Worm (Caenorhabditis elegans) whole organism, L2 larva: ENCODE measurements around the gene gsp-2.

Experiments
- C34F6.9 ChIP-seq: fragments of 150-350 bp; optimal IDR thresholded peaks from 2 replicates; lab custom pipeline; 2014; ENCODE audit warnings: missing biosample characterization, missing genetic modification characterization
- F13H6.1 ChIP-seq: sonication (generic microtip); optimal IDR thresholded peaks from 2 replicates; lab custom pipeline; 2016; ENCODE audit warnings: missing genetic modification characterization, missing compliant biosample characterization
- R02D3.7 ChIP-seq: fragments of 150-350 bp; optimal IDR thresholded peaks from 2 replicates; lab custom pipeline; 2014; ENCODE audit warnings: missing biosample characterization, missing genetic modification characterization
- Y55F3AM.14 ChIP-seq: fragments of 200-800 bp; sonication (Bioruptor generic); optimal IDR thresholded peaks from 2 replicates; lab custom pipeline; 2018; ENCODE audit warnings: mild to moderate bottlenecking, missing genetic modification characterization, missing compliant biosample characterization
- ZK546.5 ChIP-seq: sonication (generic microtip); optimal IDR thresholded peaks from 2 replicates; lab custom pipeline; 2017; ENCODE audit warnings: missing biosample characterization, missing genetic modification characterization
- alr-1 ChIP-seq: fragments of 150-350 bp; optimal IDR thresholded peaks from 2 replicates; lab custom pipeline; 2014; ENCODE audit warnings: missing biosample characterization, missing genetic modification characterization
- aly-2 ChIP-seq: fragments of 150-350 bp; optimal IDR thresholded peaks from 2 replicates; lab custom pipeline; 2014; ENCODE audit warnings: missing biosample characterization, missing genetic modification characterization
- ama-1 ChIP-seq: fragments of 150-350 bp; optimal IDR thresholded peaks from 2 replicates; lab custom pipeline; 2018; ENCODE audit warnings: inconsistent platforms
- blmp-1 ChIP-seq: sonication (generic microtip); optimal IDR thresholded peaks from 2 replicates; lab custom pipeline; 2017; ENCODE audit warnings: missing genetic modification characterization, mild to moderate bottlenecking, missing compliant biosample characterization, antibody characterized with exemption, moderate library complexity; ENCODE audit not compliant: insufficient read depth
- ceh-16 ChIP-seq: fragments of 150-350 bp; optimal IDR thresholded peaks from 2 replicates; lab custom pipeline; 2014; ENCODE audit warnings: missing biosample characterization, missing genetic modification characterization
- ceh-82 ChIP-seq: fragments of 150-350 bp; optimal IDR thresholded peaks from 2 replicates; lab custom pipeline; 2014; ENCODE audit warnings: missing biosample characterization, missing genetic modification characterization
- crh-2 ChIP-seq: sonication (generic microtip); optimal IDR thresholded peaks from 2 replicates; lab custom pipeline; 2017; ENCODE audit warnings: missing biosample characterization, missing genetic modification characterization
- dmd-4 ChIP-seq: sonication (generic microtip); optimal IDR thresholded peaks from 2 replicates; lab custom pipeline; 2017; ENCODE audit warnings: missing biosample characterization, missing genetic modification characterization
- egl-27 ChIP-seq: sonication (generic microtip); optimal IDR thresholded peaks from 3 replicates; lab custom pipeline; 2017; ENCODE audit warnings: missing biosample characterization, missing genetic modification reagents, missing genetic modification characterization
- elt-1 ChIP-seq: fragments of 150-350 bp; optimal IDR thresholded peaks from 2 replicates; lab custom pipeline; 2014; ENCODE audit warnings: missing biosample characterization, missing genetic modification characterization
- elt-3 ChIP-seq: sonication (generic microtip); optimal IDR thresholded peaks from 2 replicates; lab custom pipeline; 2017; ENCODE audit warnings: missing biosample characterization, missing genetic modification characterization
- fos-1 ChIP-seq: fragments of 150-350 bp; optimal IDR thresholded peaks from 2 replicates; lab custom pipeline; 2014; ENCODE audit warnings: missing biosample characterization, missing genetic modification characterization
- gmeb-1 ChIP-seq: fragments of 150-350 bp; optimal IDR thresholded peaks from 2 replicates; lab custom pipeline; 2014; ENCODE audit warnings: missing biosample characterization, missing genetic modification characterization
- lin-11 ChIP-seq: fragments of 150-350 bp; sonication (generic microtip); optimal IDR thresholded peaks from 2 replicates; lab custom pipeline; 2014; ENCODE audit warnings: missing biosample characterization, missing genetic modification characterization, inconsistent platforms, mixed read lengths
- lin-13 ChIP-seq: fragments of 150-350 bp; optimal IDR thresholded peaks from 2 replicates; lab custom pipeline; 2014; ENCODE audit warnings: missing biosample characterization, missing genetic modification reagents, missing genetic modification characterization
- lin-39 ChIP-seq: fragments of 150-350 bp; optimal IDR thresholded peaks from 2 replicates; lab custom pipeline; 2014; ENCODE audit warnings: missing biosample characterization, missing genetic modification reagents, missing genetic modification characterization
- lsy-2 ChIP-seq, 2 experiments: fragments of 150-350 bp in 1 of 2; sonication (generic microtip) in 1 of 2; optimal IDR thresholded peaks; 2 replicates each; lab custom pipeline; 2014 to 2017; ENCODE audit warnings: missing biosample characterization in 2 of 2, missing genetic modification characterization in 2 of 2
- mab-5 ChIP-seq: fragments of 150-350 bp; optimal IDR thresholded peaks from 2 replicates; lab custom pipeline; 2014; ENCODE audit warnings: missing biosample characterization, missing genetic modification characterization
- mbf-1 ChIP-seq: sonication (generic microtip); optimal IDR thresholded peaks from 2 replicates; lab custom pipeline; 2017; ENCODE audit warnings: missing biosample characterization, missing genetic modification characterization
- mdl-1 ChIP-seq, 2 experiments: fragments of 150-350 bp in 1 of 2; sonication (generic microtip) in 1 of 2; optimal IDR thresholded peaks; 2 replicates each; lab custom pipeline; 2017; ENCODE audit warnings: missing biosample characterization in 2 of 2, missing genetic modification characterization in 2 of 2
- nhr-10 ChIP-seq: sonication (generic microtip); optimal IDR thresholded peaks from 2 replicates; lab custom pipeline; 2017; ENCODE audit warnings: missing biosample characterization, missing genetic modification characterization
- nhr-11 ChIP-seq: fragments of 150-350 bp; optimal IDR thresholded peaks from 2 replicates; lab custom pipeline; 2014; ENCODE audit warnings: missing biosample characterization, missing genetic modification characterization
- nhr-12 ChIP-seq: fragments of 150-350 bp; optimal IDR thresholded peaks from 2 replicates; lab custom pipeline; 2014; ENCODE audit warnings: missing biosample characterization, missing genetic modification characterization
- nhr-129 ChIP-seq: fragments of 150-350 bp; optimal IDR thresholded peaks from 2 replicates; lab custom pipeline; 2014; ENCODE audit warnings: missing biosample characterization, missing genetic modification characterization
- nhr-21 ChIP-seq: fragments of 150-350 bp; optimal IDR thresholded peaks from 2 replicates; lab custom pipeline; 2014; ENCODE audit warnings: missing biosample characterization, missing genetic modification characterization
- nhr-23 ChIP-seq: fragments of 150-350 bp; optimal IDR thresholded peaks from 2 replicates; lab custom pipeline; 2014; ENCODE audit warnings: missing biosample characterization, missing genetic modification reagents, missing genetic modification characterization
- nhr-237 ChIP-seq: fragments of 150-350 bp; optimal IDR thresholded peaks from 2 replicates; lab custom pipeline; 2014; ENCODE audit warnings: missing biosample characterization, missing genetic modification characterization
- nhr-25 ChIP-seq: fragments of 150-350 bp; sonication (generic microtip); optimal IDR thresholded peaks from 3 replicates; lab custom pipeline; 2014; ENCODE audit warnings: missing biosample characterization, missing genetic modification characterization
- nhr-6 ChIP-seq: fragments of 150-350 bp; optimal IDR thresholded peaks from 2 replicates; lab custom pipeline; 2014; ENCODE audit warnings: missing biosample characterization, missing genetic modification characterization
- peb-1 ChIP-seq: fragments of 150-350 bp; optimal IDR thresholded peaks from 2 replicates; lab custom pipeline; 2014; ENCODE audit warnings: missing biosample characterization, missing genetic modification characterization
- sem-4 ChIP-seq: fragments of 150-350 bp; optimal IDR thresholded peaks from 2 replicates; lab custom pipeline; 2014; ENCODE audit warnings: missing biosample characterization, missing genetic modification reagents, missing genetic modification characterization
- skn-1 ChIP-seq: sonication (generic microtip); optimal IDR thresholded peaks from 2 replicates; lab custom pipeline; 2017; ENCODE audit warnings: missing biosample characterization, missing genetic modification characterization
- sma-3 ChIP-seq: sonication (generic microtip); optimal IDR thresholded peaks from 2 replicates; lab custom pipeline; 2016; ENCODE audit warnings: missing genetic modification reagents, missing genetic modification characterization, missing compliant biosample characterization
- sma-9 ChIP-seq, 2 experiments: fragments of 150-350 bp in 1 of 2; sonication (generic microtip) in 1 of 2; optimal IDR thresholded peaks; 2 replicates each; lab custom pipeline; 2014 to 2016; ENCODE audit warnings: missing genetic modification characterization in 2 of 2, mild to moderate bottlenecking in 1 of 2, missing biosample characterization in 1 of 2, missing compliant biosample characterization in 1 of 2, missing genetic modification reagents in 1 of 2, moderate library complexity in 1 of 2
- snpc-4 ChIP-seq: fragments of 150-350 bp; optimal IDR thresholded peaks from 2 replicates; lab custom pipeline; 2014; ENCODE audit warnings: missing biosample characterization, missing genetic modification characterization
- unc-39 ChIP-seq: fragments of 150-350 bp; optimal IDR thresholded peaks from 2 replicates; lab custom pipeline; 2014; ENCODE audit warnings: missing biosample characterization, missing genetic modification characterization
- unc-55 ChIP-seq: fragments of 150-350 bp; sonication (generic microtip); optimal IDR thresholded peaks from 3 replicates; lab custom pipeline; 2014; ENCODE audit warnings: missing biosample characterization, missing genetic modification reagents, missing genetic modification characterization
- unc-62 ChIP-seq: fragments of 150-350 bp; optimal IDR thresholded peaks from 2 replicates; lab custom pipeline; 2014; ENCODE audit warnings: missing biosample characterization, missing genetic modification reagents, missing genetic modification characterization
- zag-1 ChIP-seq: fragments of 150-350 bp; optimal IDR thresholded peaks from 2 replicates; lab custom pipeline; 2014; ENCODE audit warnings: missing biosample characterization, missing genetic modification characterization
- ztf-1 ChIP-seq: fragments of 200-800 bp; sonication (Bioruptor generic); conservative IDR thresholded peaks from 2 replicates; pipeline ENCODE4 v1.3.6; 2022; ENCODE audit warnings: missing genetic modification characterization, missing compliant biosample characterization
- ztf-11 ChIP-seq: sonication (generic microtip); optimal IDR thresholded peaks from 2 replicates; lab custom pipeline; 2017; ENCODE audit warnings: missing biosample characterization, missing genetic modification characterization
- ztf-4 ChIP-seq: fragments of 150-350 bp; optimal IDR thresholded peaks from 2 replicates; lab custom pipeline; 2014; ENCODE audit warnings: missing biosample characterization, missing genetic modification characterization

gsp-2 gene

DNA sequence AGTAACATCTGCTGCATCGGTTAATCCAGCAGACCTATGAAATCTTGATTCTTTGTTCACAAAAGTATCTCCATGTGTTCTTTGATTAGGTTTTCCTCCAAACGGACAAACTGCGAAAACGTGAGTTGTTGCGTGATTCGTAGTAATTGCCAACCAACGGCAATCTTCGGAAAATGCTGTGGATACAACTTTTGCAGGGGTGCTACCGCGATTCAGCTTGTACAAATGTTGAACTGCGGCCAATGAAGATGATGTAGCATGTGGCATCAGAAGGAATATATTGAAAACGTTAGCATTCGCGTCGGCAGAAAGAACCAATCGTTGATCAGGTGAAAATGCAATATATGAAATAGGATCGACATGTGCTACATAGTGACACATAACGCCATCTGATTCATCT, 4.7 kb upstream of the gsp-2 start:
- TF ChIP-seq gmeb-1 (tag; lab: Kevin White, UChicago): no peak
- no peak for TF ChIP-seq ama-1 (lab: Kevin White, UChicago)
- no peak for TF ChIP-seq crh-2
- TF ChIP-seq elt-3 (tag; lab: Kevin White, UChicago): no peak
- no peak for TF ChIP-seq sma-9 (GFP tag; optimal IDR thresholded peaks at IDR 0.05; lab: Kevin White, UChicago)
- no peak for TF ChIP-seq sma-9 (tag; optimal IDR thresholded peaks at IDR 0.05; lab: Kevin White, UChicago)
- no peak for TF ChIP-seq zag-1 (tag; lab: Kevin White, UChicago)
- no peak for TF ChIP-seq dmd-4 (tag; lab: Kevin White, UChicago)
- no peak for TF ChIP-seq ZK546.5 (tag; lab: Kevin White, UChicago)

DNA sequence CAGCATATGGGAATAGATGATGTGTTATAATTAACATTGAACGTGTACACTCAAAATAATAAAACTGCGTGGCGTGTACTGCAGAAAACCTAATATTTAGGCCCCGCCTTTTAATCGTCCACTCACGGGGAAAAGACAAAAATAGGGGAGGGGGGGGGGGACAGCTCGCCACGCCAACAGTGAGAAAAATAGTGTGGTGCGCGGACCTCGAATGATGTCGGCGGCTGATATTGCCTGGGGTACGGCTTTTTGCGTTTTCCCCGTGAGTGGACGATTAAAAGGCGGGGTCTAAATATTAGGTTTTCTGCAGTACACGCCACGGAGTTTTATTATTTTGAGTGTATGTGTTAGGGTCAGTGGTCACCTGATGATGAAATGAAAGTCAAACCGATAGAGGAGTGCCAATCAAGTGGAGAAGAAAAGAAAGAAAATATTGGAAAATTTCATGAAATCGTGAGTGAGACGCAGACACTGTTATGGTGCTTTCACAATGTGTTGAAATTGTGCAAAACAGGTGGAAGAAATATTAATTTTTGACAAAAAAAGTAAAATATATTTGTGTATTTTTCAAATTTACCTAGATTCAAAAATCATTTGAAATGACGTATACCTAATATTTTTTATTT, 2.4 kb upstream of the gsp-2 start:
- TF ChIP-seq nhr-129 (tag; lab: Kevin White, UChicago) (peak; percentile 57), crh-2 (peak; percentile 11), lsy-2 (tag; optimal IDR thresholded peaks at IDR 0.05; lab: Kevin White, UChicago) (peak in 1 of 2 experiments; percentile 12)

DNA sequence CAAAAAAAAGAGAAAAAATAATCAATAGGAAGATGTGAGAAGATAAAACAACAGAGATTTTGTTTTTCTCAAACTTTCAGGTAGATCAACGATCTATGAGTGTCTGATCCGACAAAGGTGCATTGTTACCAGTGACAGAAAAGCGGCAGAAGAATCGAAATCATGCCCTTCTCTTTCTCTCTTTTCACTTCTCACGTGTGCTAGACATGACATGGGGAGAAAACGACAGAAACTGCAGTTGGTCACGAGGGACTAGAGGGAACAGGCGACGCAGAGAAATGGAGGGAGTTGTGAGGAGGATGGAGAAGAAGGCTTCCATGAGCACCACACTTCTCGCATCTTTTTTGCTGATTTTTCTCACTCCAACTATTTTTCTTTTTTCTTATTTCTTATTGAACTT, 1.2 kb upstream of the gsp-2 start, which contains the start of gene F56C9.10:
Gene F56C9.10 (minus strand): TSS at position 97 of the 400 bp plus-strand sequence.
- TF ChIP-seq R02D3.7: no peak
- no peak for TF ChIP-seq elt-1 (tag; lab: Kevin White, UChicago)
- TF ChIP-seq nhr-11 (tag; lab: Kevin White, UChicago): no peak
- no peak for TF ChIP-seq ztf-1
- TF ChIP-seq unc-55 (GFP tag; lab: Kevin White, UChicago): peak; percentile 72
- TF ChIP-seq snpc-4 (tag; lab: Kevin White, UChicago): peak; percentile 30
- TF ChIP-seq nhr-12 (tag; lab: Kevin White, UChicago): no peak
- peak; percentile 90 for TF ChIP-seq nhr-21 (tag; lab: Kevin White, UChicago)
- TF ChIP-seq unc-62 (GFP tag; lab: Kevin White, UChicago): peak; percentile 52
- no peak for TF ChIP-seq ceh-82 (tag; lab: Kevin White, UChicago)
- TF ChIP-seq lin-13 (GFP tag; lab: Kevin White, UChicago): peak; percentile 77
- peak; percentile 98 for TF ChIP-seq nhr-129 (tag; lab: Kevin White, UChicago)
- peak; percentile 1 for TF ChIP-seq skn-1
- TF ChIP-seq nhr-237 (tag; lab: Kevin White, UChicago): no peak
- peak; percentile 90 to 95 for TF ChIP-seq mdl-1 (tag; optimal IDR thresholded peaks at IDR 0.05; lab: Kevin White, UChicago)
- TF ChIP-seq gmeb-1 (tag; lab: Kevin White, UChicago): peak; percentile 79
- TF ChIP-seq alr-1: no peak
- peak; percentile 54 for TF ChIP-seq nhr-6 (tag; lab: Kevin White, UChicago)
- peak; percentile 54 for TF ChIP-seq ZK546.5 (tag; lab: Kevin White, UChicago)
- TF ChIP-seq crh-2: peak; percentile 91
- TF ChIP-seq mab-5 (tag; lab: Kevin White, UChicago): peak; percentile 35
- no peak for TF ChIP-seq nhr-23 (tag; lab: Kevin White, UChicago)
- no peak for TF ChIP-seq peb-1 (tag; lab: Kevin White, UChicago)
- TF ChIP-seq ceh-16: no peak
- TF ChIP-seq ztf-4 (tag; lab: Kevin White, UChicago): peak; percentile 92
- TF ChIP-seq sma-9 (GFP tag; optimal IDR thresholded peaks at IDR 0.05; lab: Kevin White, UChicago): peak; percentile 89
- no peak for TF ChIP-seq sma-9 (tag; optimal IDR thresholded peaks at IDR 0.05; lab: Kevin White, UChicago)
- TF ChIP-seq blmp-1 (tag; lab: Kevin White, UChicago): peak; percentile 99
- TF ChIP-seq F13H6.1 (tag; lab: Kevin White, UChicago): peak; percentile 85
- peak; percentile 84 for TF ChIP-seq zag-1 (tag; lab: Kevin White, UChicago)
- peak; percentile 83 for TF ChIP-seq sem-4 (tag; lab: Kevin White, UChicago)
- TF ChIP-seq C34F6.9 (tag; lab: Kevin White, UChicago): peak; percentile 98
- TF ChIP-seq dmd-4 (tag; lab: Kevin White, UChicago): no peak
- TF ChIP-seq fos-1 (tag; lab: Kevin White, UChicago): peak; percentile 86
- peak; percentile 88 for TF ChIP-seq sma-3 (GFP tag; lab: Kevin White, UChicago)
- peak; percentile 92 for TF ChIP-seq nhr-25 (tag; lab: Kevin White, UChicago)
- TF ChIP-seq egl-27 (tag; lab: Kevin White, UChicago): peak; percentile 63
- peak; percentile 66 for TF ChIP-seq ama-1 (lab: Kevin White, UChicago)
- TF ChIP-seq ztf-11 (tag; lab: Kevin White, UChicago): no peak
- TF ChIP-seq Y55F3AM.14: peak; percentile 63
- no peak for TF ChIP-seq mbf-1 (tag; lab: Kevin White, UChicago)
- no peak for TF ChIP-seq aly-2 (tag; lab: Kevin White, UChicago)
- TF ChIP-seq nhr-10: no peak
- peak; percentile 77 for TF ChIP-seq lin-11 (tag; lab: Kevin White, UChicago)
- no peak for TF ChIP-seq elt-3 (tag; lab: Kevin White, UChicago)
- no peak for TF ChIP-seq unc-39 (tag; lab: Kevin White, UChicago)
- TF ChIP-seq lin-39 (tag; lab: Kevin White, UChicago): no peak
- TF ChIP-seq lsy-2 (tag; optimal IDR thresholded peaks at IDR 0.05; lab: Kevin White, UChicago): peak; percentile 39 to 93
